Fruit fly (Drosophila melanogaster): ENCODE results near the gene CG14079.

DNA sequence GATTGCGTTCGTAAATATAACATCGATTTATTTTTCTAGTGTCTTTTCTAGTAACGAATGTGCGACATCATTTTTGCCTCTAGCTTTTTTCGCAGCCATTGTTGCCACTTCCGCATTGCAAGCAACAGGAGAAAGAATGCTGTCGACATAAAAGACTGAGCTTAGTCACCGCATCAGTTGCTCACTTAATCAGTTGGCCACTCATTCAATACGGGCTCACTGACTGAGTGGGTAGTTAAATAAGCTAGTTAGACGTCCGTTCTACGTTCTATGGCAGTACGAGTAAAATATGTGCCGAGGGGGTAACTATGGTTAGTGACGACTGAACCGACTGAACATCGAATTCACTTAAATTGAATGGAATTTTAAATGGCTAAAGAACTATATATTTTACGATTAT lies 21.8 kb upstream of the CG14079 start:
- TF ChIP-seq dmrt93B (GFP tag; optimal IDR thresholded peaks at IDR 0.05) = no peak
- no peak for TF ChIP-seq HLH106 (tag; optimal IDR thresholded peaks at IDR 0.05)
- TF ChIP-seq Abd-B (GFP tag; optimal IDR thresholded peaks at IDR 0.05) = no peak
- no peak for TF ChIP-seq sage (GFP tag; optimal IDR thresholded peaks at IDR 0.05)
- TF ChIP-seq Jra (GFP tag; optimal IDR thresholded peaks at IDR 0.05) = no peak
- TF ChIP-seq sv (GFP tag; optimal IDR thresholded peaks at IDR 0.05) = no peak
- no peak for TF ChIP-seq Sp1 (GFP tag; optimal IDR thresholded peaks at IDR 0.05)
- no peak for TF ChIP-seq h (GFP tag; optimal IDR thresholded peaks at IDR 0.05)
- TF ChIP-seq psq (GFP tag; optimal IDR thresholded peaks at IDR 0.05) = no peak
- no peak for TF ChIP-seq Mio (GFP tag; optimal IDR thresholded peaks at IDR 0.05)
- no peak for TF ChIP-seq N (GFP tag; optimal IDR thresholded peaks at IDR 0.05)

All from whole organism, wandering third instar larva.